Fruit fly (Drosophila melanogaster): ENCODE results near the gene FoxK.

The FoxK gene

dm6 chr3L:11093046-11093520, 27.5 kb downstream of the FoxK start, which contains the start of gene JIL-1 (continued):
- TF ChIP-seq CG8281 (tag; optimal IDR thresholded peaks at IDR 0.05) (no peak), CG10147 (GFP tag; optimal IDR thresholded peaks at IDR 0.05) (peak; percentile 53), Lim3 (GFP tag; IDR thresholded peaks at IDR 0.05) (no peak), tin (GFP tag; optimal IDR thresholded peaks at IDR 0.05) (peak; percentile 61), kni (GFP tag; optimal IDR thresholded peaks at IDR 0.05) (no peak), CG33213 (GFP tag; optimal IDR thresholded peaks at IDR 0.05) (peak; percentile 58), lab (GFP tag; optimal IDR thresholded peaks at IDR 0.05) (peak; percentile 65), Asciz (GFP tag; optimal IDR thresholded peaks at IDR 0.05) (peak; percentile 33), H15 (GFP tag; IDR thresholded peaks at IDR 0.05) (peak; percentile 24; the same call in 1 of the 3 replicates), CG7357 (GFP tag; IDR thresholded peaks at IDR 0.05) (0 out of 3 replicates have a peak, but pooled peaks have one; percentile 45), CG7839 (tag; optimal IDR thresholded peaks at IDR 0.05) (peak; percentile 79), CG7963 (GFP tag; IDR thresholded peaks at IDR 0.05; ENCODE audit: partially characterized antibody) (peak; percentile 79), ttk (GFP tag; IDR thresholded peaks at IDR 0.05) (peak; percentile 37; the same call in 1 of the 2 replicates), CG5245 (GFP tag; optimal IDR thresholded peaks at IDR 0.05) (peak; percentile 40), sens-2 (GFP tag; IDR thresholded peaks at IDR 0.05) (no peak), Hmx (GFP tag; optimal IDR thresholded peaks at IDR 0.05) (no peak), chif (GFP tag; optimal IDR thresholded peaks at IDR 0.05) (peak; percentile 2 to 20), CG32532 (GFP tag; IDR thresholded peaks at IDR 0.05) (peak; percentile 88), Doc3 (GFP tag; IDR thresholded peaks at IDR 0.05; ENCODE audit: partially characterized antibody) (peak; percentile 69), CrebB (tag; optimal IDR thresholded peaks at IDR 0.05) (no peak), fd64A (GFP tag; optimal IDR thresholded peaks at IDR 0.05) (no peak), CG10959 (GFP tag; IDR thresholded peaks at IDR 0.05) (peak; percentile 56), CG14965 (GFP tag; optimal IDR thresholded peaks at IDR 0.05; ENCODE audit: borderline replicate concordance) (no peak), trh (GFP tag; optimal IDR thresholded peaks at IDR 0.05) (peak; percentile 8), CG14667 (GFP tag; IDR thresholded peaks at IDR 0.05) (peak; percentile 41; the same call in 1 of the 2 replicates), CG17568 (GFP tag; optimal IDR thresholded peaks at IDR 0.05) (peak; percentile 25), tio (GFP tag; optimal IDR thresholded peaks at IDR 0.05) (no peak), inv (GFP tag; IDR thresholded peaks at IDR 0.05; ENCODE audit: partially characterized antibody) (peak; percentile 83), BEAF-32 (GFP tag; optimal IDR thresholded peaks at IDR 0.05) (peak; percentile 89), scrt (GFP tag; optimal IDR thresholded peaks at IDR 0.05) (no peak), CG2199 (GFP tag; IDR thresholded peaks at IDR 0.05) (0 out of 3 replicates have a peak, but pooled peaks have one; percentile 26), Xbp1 (GFP tag; optimal IDR thresholded peaks at IDR 0.05) (peak; percentile 76), CG2875 (GFP tag; optimal IDR thresholded peaks at IDR 0.05) (no peak), luna (GFP tag; optimal IDR thresholded peaks at IDR 0.05) (no peak), CG10267 (tag; optimal IDR thresholded peaks at IDR 0.05) (peak; percentile 96), Antp (GFP tag; optimal IDR thresholded peaks at IDR 0.05) (peak; percentile 31), HLH54F (GFP tag; optimal IDR thresholded peaks at IDR 0.05) (peak; percentile 69), abd-A (tag; optimal IDR thresholded peaks at IDR 0.05) (peak; percentile 28), CG7745 (tag; optimal IDR thresholded peaks at IDR 0.05) (no peak), Kr (GFP tag; optimal IDR thresholded peaks at IDR 0.05) (no peak), Sry-δ (GFP tag; optimal IDR thresholded peaks at IDR 0.05) (peak; percentile 65), az2 (GFP tag; optimal IDR thresholded peaks at IDR 0.05) (peak; percentile 48), CG6175 (GFP tag; IDR thresholded peaks at IDR 0.05) (peak; percentile 71; the same call in 2 of the 3 replicates), CTCF (GFP tag; optimal IDR thresholded peaks at IDR 0.05) (no peak), so (GFP tag; IDR thresholded peaks at IDR 0.05) (peak; percentile 28; the same call in 2 of the 3 replicates), shn (GFP tag; optimal IDR thresholded peaks at IDR 0.05) (no peak), CG6272 (GFP tag; IDR thresholded peaks at IDR 0.05) (peak; percentile 94), Max (GFP tag; optimal IDR thresholded peaks at IDR 0.05) (peak; percentile 67), sisA (GFP tag; IDR thresholded peaks at IDR 0.05) (peak; percentile 79), pzg (GFP tag; optimal IDR thresholded peaks at IDR 0.05) (peak; percentile 79), klu (GFP tag; IDR thresholded peaks at IDR 0.05) (no peak)
